Worm (Caenorhabditis elegans): ENCODE results near the gene spig-4.

ce11 chrV:14279777-14280176 lies 26.9 kb downstream of the spig-4 start, which contains the start of gene srt-33:
- TF ChIP-seq nhr-12 (tag; optimal IDR thresholded peaks at IDR 0.05) (no peak), elt-2 (tag; optimal IDR thresholded peaks at IDR 0.05) (no peak), nhr-20 (tag; optimal IDR thresholded peaks at IDR 0.05) (no peak), unc-86 (tag; optimal IDR thresholded peaks at IDR 0.05) (no peak), hlh-17 (GFP tag; optimal IDR thresholded peaks at IDR 0.05; ENCODE audit: borderline replicate concordance) (no peak), ces-1 (GFP tag; optimal IDR thresholded peaks at IDR 0.05) (no peak)

All from whole organism, L1 larva.